Worm (Caenorhabditis elegans) whole organism, L4 larva: ENCODE data around the gene dct-6.

Experiments
- F10B5.3 ChIP-seq: sonication (generic microtip); optimal IDR thresholded peaks from 2 replicates; lab custom pipeline; 2016; ENCODE audit warnings: mild to moderate bottlenecking, missing genetic modification characterization, missing compliant biosample characterization
- F26F4.8 ChIP-seq: fragments of 200-800 bp; sonication (Bioruptor generic); conservative IDR thresholded peaks from 2 replicates; pipeline ENCODE4 v1.3.6; 2022; ENCODE audit warnings: missing genetic modification characterization, missing compliant biosample characterization
- F37D6.2 ChIP-seq: sonication (generic microtip); optimal IDR thresholded peaks from 2 replicates; lab custom pipeline; 2016; ENCODE audit warnings: mild to moderate bottlenecking, missing genetic modification characterization, missing compliant biosample characterization
- T26A8.4 ChIP-seq: fragments of 200-800 bp; sonication (Bioruptor generic); IDR thresholded peaks from 2 replicates; pipeline ENCODE4 v1.3.6; 2022; ENCODE audit warnings: missing genetic modification characterization, missing compliant biosample characterization
- Y105C5A.15 ChIP-seq: fragments of 200-800 bp; sonication (Bioruptor generic); IDR thresholded peaks from 2 replicates; pipeline ENCODE4 v1.3.6; 2022; ENCODE audit warnings: missing genetic modification characterization, missing compliant biosample characterization
- ZK337.2 ChIP-seq: fragments of 200-800 bp; sonication (Bioruptor generic); IDR thresholded peaks from 2 replicates; pipeline ENCODE4 v1.3.6; 2022; ENCODE audit warnings: missing genetic modification reagents, missing genetic modification characterization, missing compliant biosample characterization
- ZK546.5 ChIP-seq, 2 experiments: sonication (generic microtip); optimal IDR thresholded peaks; 2 replicates each; lab custom pipeline; 2017; ENCODE audit warnings: missing biosample characterization in 2 of 2, missing genetic modification characterization in 2 of 2
- aha-1 ChIP-seq: fragments of 150-350 bp; peaks from one replicate; lab custom pipeline; 2014; ENCODE audit warnings: missing biosample characterization, missing genetic modification characterization
- aly-2 ChIP-seq: sonication (generic microtip); optimal IDR thresholded peaks from 2 replicates; lab custom pipeline; 2018; ENCODE audit warnings: missing biosample characterization, missing genetic modification characterization
- ama-1 ChIP-seq: fragments of 150-350 bp; optimal IDR thresholded peaks from 2 replicates; lab custom pipeline; 2014; ENCODE audit warnings: inconsistent platforms, mixed read lengths
- ces-1 ChIP-seq: fragments of 150-350 bp; sonication (generic microtip); optimal IDR thresholded peaks from 4 replicates; lab custom pipeline; 2014; ENCODE audit warnings: missing biosample characterization, missing genetic modification reagents, missing genetic modification characterization
- cey-2 ChIP-seq: sonication (generic microtip); optimal IDR thresholded peaks from 3 replicates; lab custom pipeline; 2017; ENCODE audit warnings: missing genetic modification characterization, mild to moderate bottlenecking, missing compliant biosample characterization, antibody characterized with exemption, borderline replicate concordance; ENCODE audit not compliant: insufficient read depth
- ctbp-1 ChIP-seq: fragments of 200-800 bp; sonication (Bioruptor generic); IDR thresholded peaks from 2 replicates; pipeline ENCODE4 v1.3.6; 2022; ENCODE audit warnings: missing genetic modification reagents, missing genetic modification characterization, missing compliant biosample characterization
- daf-12 ChIP-seq: fragments of 150-350 bp; optimal IDR thresholded peaks from 2 replicates; lab custom pipeline; 2014; ENCODE audit warnings: missing biosample characterization, missing genetic modification reagents, missing genetic modification characterization
- daf-16 ChIP-seq, 3 experiments: sonication (generic microtip); optimal IDR thresholded peaks; 2 replicates each; lab custom pipeline; 2016 to 2017; ENCODE audit warnings: missing genetic modification characterization in 3 of 3, missing genetic modification reagents in 3 of 3, mild to moderate bottlenecking in 2 of 3, missing compliant biosample characterization in 2 of 3, missing biosample characterization in 1 of 3, moderate library complexity in 1 of 3
- dmd-8 ChIP-seq: fragments of 200-800 bp; sonication (Bioruptor generic); IDR thresholded peaks from 2 replicates; pipeline ENCODE4 v1.3.6; 2022; ENCODE audit warnings: missing genetic modification characterization, missing compliant biosample characterization
- dpl-1 ChIP-seq: fragments of 150-350 bp; optimal IDR thresholded peaks from 2 replicates; lab custom pipeline; 2014; ENCODE audit warnings: missing biosample characterization, missing genetic modification reagents, missing genetic modification characterization
- dve-1 ChIP-seq: sonication (generic microtip); optimal IDR thresholded peaks from 2 replicates; lab custom pipeline; 2017; ENCODE audit warnings: antibody characterized with exemption, mild to moderate bottlenecking, missing genetic modification characterization, missing compliant biosample characterization; ENCODE audit not compliant: insufficient read depth
- egl-43 ChIP-seq: fragments of 200-800 bp; sonication (Bioruptor generic); IDR thresholded peaks from 2 replicates; pipeline ENCODE4 v1.3.6; 2022; ENCODE audit warnings: missing genetic modification reagents, missing genetic modification characterization, missing compliant biosample characterization
- fos-1 ChIP-seq: fragments of 150-350 bp; optimal IDR thresholded peaks from 2 replicates; lab custom pipeline; 2014; ENCODE audit warnings: missing biosample characterization, missing genetic modification characterization
- hlh-11 ChIP-seq: fragments of 200-800 bp; sonication (Bioruptor generic); optimal IDR thresholded peaks from 2 replicates; lab custom pipeline; 2018; ENCODE audit warnings: mild to moderate bottlenecking, missing genetic modification characterization, missing compliant biosample characterization
- hlh-30 ChIP-seq: sonication (generic microtip); optimal IDR thresholded peaks from 2 replicates; lab custom pipeline; 2017; ENCODE audit warnings: antibody characterized with exemption, mild to moderate bottlenecking, missing genetic modification characterization, missing compliant biosample characterization; ENCODE audit not compliant: insufficient read depth
- hmg-1.1 ChIP-seq: fragments of 200-800 bp; sonication (Bioruptor generic); IDR thresholded peaks from 2 replicates; pipeline ENCODE4 v1.3.6; 2022; ENCODE audit warnings: missing genetic modification reagents, missing genetic modification characterization, missing compliant biosample characterization
- lin-1 ChIP-seq: fragments of 200-800 bp; sonication (Bioruptor generic); IDR thresholded peaks from 2 replicates; pipeline ENCODE4 v1.3.6; 2022; ENCODE audit warnings: missing genetic modification reagents, missing genetic modification characterization, missing compliant biosample characterization
- lin-38 ChIP-seq: fragments of 200-800 bp; sonication (Bioruptor generic); IDR thresholded peaks from 2 replicates; pipeline ENCODE4 v1.3.6; 2022; ENCODE audit warnings: missing genetic modification reagents, missing genetic modification characterization, missing compliant biosample characterization
- lir-3 ChIP-seq: sonication (generic microtip); optimal IDR thresholded peaks from 2 replicates; lab custom pipeline; 2016; ENCODE audit warnings: mild to moderate bottlenecking, missing genetic modification characterization, missing compliant biosample characterization
- madf-5 ChIP-seq, 2 experiments: fragments of 200-800 bp; sonication (Bioruptor generic); IDR thresholded peaks; 2 replicates each; pipeline ENCODE4 v1.3.6; 2022; ENCODE audit warnings: missing compliant biosample characterization in 2 of 2, missing genetic modification characterization in 2 of 2
- madf-9 ChIP-seq: fragments of 200-800 bp; sonication (Bioruptor generic); conservative IDR thresholded peaks from 2 replicates; pipeline ENCODE4 v1.3.6; 2022; ENCODE audit warnings: missing genetic modification reagents, missing genetic modification characterization, missing compliant biosample characterization
- mdt-29 ChIP-seq: fragments of 200-800 bp; sonication (Bioruptor generic); IDR thresholded peaks from 2 replicates; pipeline ENCODE4 v1.3.6; 2022; ENCODE audit warnings: missing genetic modification reagents, missing genetic modification characterization, missing compliant biosample characterization
- mep-1 ChIP-seq: fragments of 150-350 bp; sonication (generic microtip); optimal IDR thresholded peaks from 3 replicates; lab custom pipeline; 2014; ENCODE audit warnings: missing biosample characterization, missing genetic modification characterization
- mes-2 ChIP-seq: sonication (generic microtip); optimal IDR thresholded peaks from 2 replicates; lab custom pipeline; 2016; ENCODE audit warnings: missing genotype, mild to moderate bottlenecking, missing genetic modification characterization, missing compliant biosample characterization; ENCODE audit not compliant: poor library complexity, severe bottlenecking
- mxl-2 ChIP-seq: fragments of 200-800 bp; sonication (Bioruptor generic); conservative IDR thresholded peaks from 2 replicates; pipeline ENCODE4 v1.3.6; 2022; ENCODE audit warnings: missing genetic modification reagents, missing genetic modification characterization, missing compliant biosample characterization
- nhr-102 ChIP-seq: sonication (generic microtip); optimal IDR thresholded peaks from 2 replicates; lab custom pipeline; 2016; ENCODE audit warnings: mild to moderate bottlenecking, missing genetic modification characterization, moderate library complexity, missing compliant biosample characterization
- nhr-111 ChIP-seq: fragments of 200-800 bp; sonication (Bioruptor generic); optimal IDR thresholded peaks from 2 replicates; lab custom pipeline; 2018; ENCODE audit warnings: mild to moderate bottlenecking, missing genetic modification characterization, missing compliant biosample characterization
- nhr-25 ChIP-seq: sonication (generic microtip); optimal IDR thresholded peaks from 2 replicates; lab custom pipeline; 2017; ENCODE audit warnings: missing genetic modification characterization, mild to moderate bottlenecking, missing compliant biosample characterization, antibody characterized with exemption, moderate library complexity, borderline replicate concordance; ENCODE audit not compliant: insufficient read depth
- nhr-28 ChIP-seq: fragments of 150-350 bp; optimal IDR thresholded peaks from 2 replicates; lab custom pipeline; 2014; ENCODE audit warnings: missing biosample characterization, missing genetic modification characterization
- nhr-42 ChIP-seq: fragments of 200-800 bp; sonication (Bioruptor generic); IDR thresholded peaks from 2 replicates; pipeline ENCODE4 v1.3.6; 2022; ENCODE audit warnings: missing genetic modification characterization, missing compliant biosample characterization
- nhr-6 ChIP-seq: fragments of 150-350 bp; optimal IDR thresholded peaks from 2 replicates; lab custom pipeline; 2014; ENCODE audit warnings: missing biosample characterization, missing genetic modification characterization
- nhr-76 ChIP-seq: fragments of 150-350 bp; optimal IDR thresholded peaks from 2 replicates; lab custom pipeline; 2014; ENCODE audit warnings: missing biosample characterization, missing genetic modification characterization
- pqm-1 ChIP-seq: sonication (generic microtip); optimal IDR thresholded peaks from 2 replicates; lab custom pipeline; 2017; ENCODE audit warnings: missing biosample characterization, missing genetic modification characterization
- sdz-12 ChIP-seq: fragments of 200-800 bp; sonication (Bioruptor generic); optimal IDR thresholded peaks from 2 replicates; lab custom pipeline; 2018; ENCODE audit warnings: mild to moderate bottlenecking, missing genetic modification characterization, missing compliant biosample characterization
- snpc-4 ChIP-seq: fragments of 150-350 bp; optimal IDR thresholded peaks from 2 replicates; lab custom pipeline; 2014; ENCODE audit warnings: missing biosample characterization, missing genetic modification characterization
- tra-1 ChIP-seq: fragments of 200-800 bp; sonication (Bioruptor generic); IDR thresholded peaks from 2 replicates; pipeline ENCODE4 v1.3.6; 2022; ENCODE audit warnings: missing genetic modification reagents, missing genetic modification characterization, missing compliant biosample characterization
- unc-39 ChIP-seq: sonication (generic microtip); optimal IDR thresholded peaks from 2 replicates; lab custom pipeline; 2017; ENCODE audit warnings: missing biosample characterization, missing genetic modification characterization
- unc-62 ChIP-seq, 3 experiments: fragments of 150-350 bp in 1 of 3; sonication (generic microtip); optimal IDR thresholded peaks in 2 of 3; peaks in 1 of 3; 1 replicate in 1 of 3; 2 replicates in 2 of 3; lab custom pipeline; 2014 to 2017; ENCODE audit warnings: missing biosample characterization in 3 of 3, missing genetic modification characterization in 3 of 3, missing genetic modification reagents in 3 of 3, missing genotype in 1 of 3
- vab-7 ChIP-seq: fragments of 200-800 bp; sonication (Bioruptor generic); IDR thresholded peaks from 2 replicates; pipeline ENCODE4 v1.3.6; 2022; ENCODE audit warnings: missing genetic modification reagents, missing genetic modification characterization, missing compliant biosample characterization
- zip-2 ChIP-seq: fragments of 150-350 bp; optimal IDR thresholded peaks from 2 replicates; lab custom pipeline; 2014; ENCODE audit warnings: missing biosample characterization, missing genetic modification characterization

The dct-6 gene

DNA sequence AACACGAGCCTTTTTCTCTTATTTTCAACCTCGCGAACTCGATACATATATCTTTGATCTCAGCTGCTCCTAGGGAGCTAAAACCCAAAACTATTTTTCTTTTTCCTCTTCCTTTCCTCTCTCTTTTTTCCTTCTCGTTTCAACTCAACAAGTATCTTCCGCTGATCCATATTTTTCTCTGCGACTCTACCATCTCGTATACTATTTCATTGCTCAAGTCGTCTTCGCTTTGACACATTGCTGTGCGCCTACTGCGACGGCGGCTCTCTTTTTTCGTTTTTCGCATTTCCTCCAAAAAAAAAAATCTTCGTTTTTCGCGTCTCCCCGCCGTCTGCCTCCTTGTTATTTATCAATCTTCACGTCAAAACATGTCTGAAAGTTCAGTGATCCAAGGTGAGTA is 16.4 kb upstream of the dct-6 start (continued):
- TF ChIP-seq unc-39 (tag; lab: Kevin White, UChicago): no peak
- no peak for TF ChIP-seq nhr-6
- peak; percentile 50; the same call in 1 of the 2 replicates for TF ChIP-seq ctbp-1
- TF ChIP-seq sdz-12: no peak
- TF ChIP-seq vab-7 (GFP tag; lab: Robert Waterston, UW): no peak
- TF ChIP-seq daf-12 (tag; lab: Kevin White, UChicago): no peak
- TF ChIP-seq hlh-11 (tag; lab: Kevin White, UChicago): peak; percentile 57
- TF ChIP-seq F10B5.3 (tag; lab: Kevin White, UChicago): no peak
- no peak for TF ChIP-seq snpc-4
- TF ChIP-seq ZK337.2 (GFP tag; lab: Robert Waterston, UW): no peak
- TF ChIP-seq nhr-42 (GFP tag; lab: Robert Waterston, UW): no peak
- TF ChIP-seq daf-16 (GFP tag; optimal IDR thresholded peaks at IDR 0.05; lab: Kevin White, UChicago): peak in 1 of 2 experiments; percentile 56
- TF ChIP-seq daf-16 (tag; optimal IDR thresholded peaks at IDR 0.05; lab: Kevin White, UChicago): no peak

DNA sequence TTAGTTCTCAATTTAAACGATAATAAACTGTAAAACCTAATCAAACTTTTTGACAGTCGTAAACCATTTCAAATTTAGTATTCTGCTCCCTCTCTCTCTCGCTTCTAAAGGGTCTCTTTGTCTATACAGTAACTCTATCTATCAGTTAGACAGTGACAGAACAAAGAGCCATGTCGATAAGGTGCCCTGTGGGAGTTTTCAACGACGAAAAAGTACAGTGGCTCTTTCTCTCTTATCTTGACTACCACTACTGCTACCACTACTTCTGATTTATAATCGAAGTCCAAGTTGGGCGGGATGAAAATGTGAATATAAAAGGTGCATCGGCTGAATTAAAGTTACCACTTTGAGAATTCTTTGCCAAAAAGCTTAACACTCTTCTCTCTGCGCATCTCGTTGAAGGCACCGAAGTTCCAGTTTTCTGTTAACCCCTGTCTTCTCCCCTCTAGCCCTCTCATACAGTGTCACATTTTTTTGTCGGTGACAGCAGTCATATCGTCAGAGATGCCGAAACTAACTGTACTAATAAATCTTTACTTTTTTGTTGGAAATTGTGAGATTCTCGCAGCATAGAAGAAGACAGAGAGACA is 15.4 kb upstream of the dct-6 start:
- TF ChIP-seq dmd-8 (no peak), egl-43 (GFP tag; lab: Robert Waterston, UW) (no peak), lin-38 (GFP tag; lab: Robert Waterston, UW) (no peak), madf-5 (GFP tag; IDR thresholded peaks at IDR 0.05; lab: Robert Waterston, UW) (0 out of 4 replicates have a peak, but pooled peaks have one; percentile 25 to 49), mep-1 (tag; lab: Kevin White, UChicago) (no peak), zip-2 (no peak), ces-1 (GFP tag; lab: Kevin White, UChicago) (no peak), ama-1 (lab: Kevin White, UChicago) (no peak), F26F4.8 (GFP tag; lab: Robert Waterston, UW) (no peak), nhr-25 (tag; lab: Kevin White, UChicago) (no peak), snpc-4 (no peak), cey-2 (tag; lab: Kevin White, UChicago) (no peak), hmg-1.1 (GFP tag; lab: Robert Waterston, UW) (peak; percentile 26; the same call in 1 of the 2 replicates), fos-1 (tag; lab: Kevin White, UChicago) (no peak), Y105C5A.15 (GFP tag; lab: Robert Waterston, UW) (no peak), F37D6.2 (tag; lab: Kevin White, UChicago) (no peak), lir-3 (tag; lab: Kevin White, UChicago) (no peak), mes-2 (peak; percentile 32), nhr-6 (no peak), pqm-1 (tag; lab: Kevin White, UChicago) (peak; percentile 12), nhr-111 (GFP tag; lab: Kevin White, UChicago) (no peak), mxl-2 (GFP tag; lab: Robert Waterston, UW) (no peak), dpl-1 (GFP tag; lab: Kevin White, UChicago) (no peak), lin-1 (0 out of 2 replicates have a peak, but pooled peaks have one; percentile 20), mdt-29 (no peak), nhr-76 (tag; lab: Kevin White, UChicago) (no peak), aly-2 (tag; lab: Kevin White, UChicago) (no peak), hlh-30 (peak; percentile 15), madf-9 (no peak), unc-39 (tag; lab: Kevin White, UChicago) (no peak), daf-16 (GFP tag; optimal IDR thresholded peaks at IDR 0.05; lab: Kevin White, UChicago) (no peak), daf-16 (tag; optimal IDR thresholded peaks at IDR 0.05; lab: Kevin White, UChicago) (peak; percentile 55), hlh-11 (tag; lab: Kevin White, UChicago) (peak; percentile 42), tra-1 (GFP tag; lab: Robert Waterston, UW) (no peak), aha-1 (tag; lab: Kevin White, UChicago) (no peak), nhr-102 (tag; lab: Kevin White, UChicago) (no peak), T26A8.4 (GFP tag; lab: Robert Waterston, UW) (no peak), unc-62 (GFP tag; optimal IDR thresholded peaks at IDR 0.05 in 1 of 2; lab: Kevin White, UChicago) (peak in 1 of 2 experiments; percentile 93), unc-62 (tag; optimal IDR thresholded peaks at IDR 0.05; lab: Kevin White, UChicago) (no peak), daf-12 (tag; lab: Kevin White, UChicago) (no peak), ZK546.5 (tag; optimal IDR thresholded peaks at IDR 0.05; lab: Kevin White, UChicago) (no peak), nhr-28 (peak; percentile 8), dve-1 (tag; lab: Kevin White, UChicago) (no peak)
